Worm (Caenorhabditis elegans) whole organism, L1 larva: Measurements from ENCODE around the gene mel-11.

Experiments
- F16B12.6 ChIP-seq: fragments of 150-350 bp; optimal IDR thresholded peaks from 2 replicates; lab custom pipeline; 2014; ENCODE audit warnings: missing biosample characterization, missing genetic modification characterization
- aha-1 ChIP-seq: fragments of 150-350 bp; optimal IDR thresholded peaks from 2 replicates; lab custom pipeline; 2014; ENCODE audit warnings: missing biosample characterization, missing genetic modification characterization
- ama-1 ChIP-seq: fragments of 150-350 bp; optimal IDR thresholded peaks from 2 replicates; lab custom pipeline; 2014
- blmp-1 ChIP-seq: fragments of 150-350 bp; optimal IDR thresholded peaks from 2 replicates; lab custom pipeline; 2014; ENCODE audit warnings: missing biosample characterization, missing genetic modification characterization
- ceh-63 ChIP-seq: fragments of 200-800 bp; sonication (Bioruptor generic); optimal IDR thresholded peaks from 2 replicates; lab custom pipeline; 2018; ENCODE audit warnings: mild to moderate bottlenecking, missing genetic modification characterization, missing compliant biosample characterization
- ceh-82 ChIP-seq, 3 experiments: fragments of 150-350 bp in 1 of 3; sonication (generic microtip) in 2 of 3; optimal IDR thresholded peaks; 2 replicates each; lab custom pipeline; 2014 to 2017; ENCODE audit warnings: missing biosample characterization in 3 of 3, missing genetic modification characterization in 3 of 3
- dpl-1 ChIP-seq, 3 experiments: fragments of 150-350 bp in 2 of 3; sonication (generic microtip) in 1 of 3; optimal IDR thresholded peaks; 2 replicates each; lab custom pipeline; 2014 to 2017; ENCODE audit warnings: missing biosample characterization in 3 of 3, missing genetic modification characterization in 3 of 3, missing genetic modification reagents in 3 of 3
- dsc-1 ChIP-seq: sonication (generic microtip); optimal IDR thresholded peaks from 2 replicates; lab custom pipeline; 2016; ENCODE audit warnings: mild to moderate bottlenecking, missing genetic modification characterization, missing compliant biosample characterization
- efl-1 ChIP-seq, 4 experiments: fragments of 150-350 bp; optimal IDR thresholded peaks in 3 of 4; peaks in 1 of 4; 1 replicate in 1 of 4; 2 replicates in 3 of 4; lab custom pipeline; 2014; ENCODE audit warnings: missing biosample characterization in 2 of 4, missing genetic modification characterization in 2 of 4, missing genetic modification reagents in 2 of 4
- efl-3 ChIP-seq: fragments of 200-800 bp; sonication (Bioruptor generic); optimal IDR thresholded peaks from 2 replicates; lab custom pipeline; 2018; ENCODE audit warnings: mild to moderate bottlenecking, missing genetic modification characterization, missing compliant biosample characterization
- elt-2 ChIP-seq: sonication (generic microtip); optimal IDR thresholded peaks from 2 replicates; lab custom pipeline; 2016; ENCODE audit warnings: missing genetic modification characterization, mild to moderate bottlenecking, inconsistent platforms, missing compliant biosample characterization, missing genetic modification reagents
- elt-3 ChIP-seq, 6 experiments: fragments of 150-350 bp in 1 of 6; sonication (generic microtip); optimal IDR thresholded peaks; 2 replicates each; lab custom pipeline; 2017 to 2018; ENCODE audit warnings: missing biosample characterization in 6 of 6, missing genetic modification characterization in 6 of 6, inconsistent platforms in 1 of 6
- ets-5 ChIP-seq: fragments of 200-800 bp; sonication (Bioruptor generic); IDR thresholded peaks from 2 replicates; pipeline ENCODE4 v1.3.6; 2022; ENCODE audit warnings: missing genetic modification characterization, missing compliant biosample characterization
- fkh-4 ChIP-seq: sonication (generic microtip); optimal IDR thresholded peaks from 2 replicates; lab custom pipeline; 2016; ENCODE audit warnings: missing compliant biosample characterization, missing genetic modification characterization, borderline replicate concordance
- fkh-8 ChIP-seq: sonication (generic microtip); optimal IDR thresholded peaks from 2 replicates; lab custom pipeline; 2016; ENCODE audit warnings: mild to moderate bottlenecking, missing genetic modification characterization, missing compliant biosample characterization
- grh-1 ChIP-seq: fragments of 200-800 bp; sonication (Bioruptor generic); IDR thresholded peaks from 2 replicates; pipeline ENCODE4 v1.3.6; 2022; ENCODE audit warnings: missing genetic modification reagents, missing genetic modification characterization, missing compliant biosample characterization
- hlh-4 ChIP-seq: sonication (generic microtip); optimal IDR thresholded peaks from 2 replicates; lab custom pipeline; 2016; ENCODE audit warnings: mild to moderate bottlenecking, missing genetic modification characterization, missing compliant biosample characterization
- irx-1 ChIP-seq: sonication (generic microtip); optimal IDR thresholded peaks from 2 replicates; lab custom pipeline; 2016; ENCODE audit warnings: missing genetic modification characterization, missing compliant biosample characterization
- lin-13 ChIP-seq: fragments of 150-350 bp; optimal IDR thresholded peaks from 2 replicates; lab custom pipeline; 2014; ENCODE audit warnings: missing biosample characterization, missing genetic modification reagents, missing genetic modification characterization
- lin-14 ChIP-seq: fragments of 200-800 bp; sonication (Bioruptor generic); optimal IDR thresholded peaks from 2 replicates; lab custom pipeline; 2018; ENCODE audit warnings: mild to moderate bottlenecking, missing genetic modification characterization, moderate library complexity, missing compliant biosample characterization
- lin-15B ChIP-seq: fragments of 150-350 bp; sonication (generic microtip); optimal IDR thresholded peaks from 3 replicates; lab custom pipeline; 2014; ENCODE audit warnings: missing biosample characterization, missing genetic modification characterization
- lin-39 ChIP-seq: fragments of 150-350 bp; optimal IDR thresholded peaks from 2 replicates; lab custom pipeline; 2014; ENCODE audit warnings: missing biosample characterization, missing genetic modification reagents, missing genetic modification characterization
- lir-3 ChIP-seq: sonication (generic microtip); optimal IDR thresholded peaks from 2 replicates; lab custom pipeline; 2016; ENCODE audit warnings: mild to moderate bottlenecking, missing genetic modification characterization, moderate library complexity, missing compliant biosample characterization; ENCODE audit not compliant: poor library complexity
- lsy-2 ChIP-seq, 2 experiments: fragments of 150-350 bp; optimal IDR thresholded peaks; 2 replicates each; lab custom pipeline; 2014; ENCODE audit warnings: missing biosample characterization in 2 of 2, missing genetic modification characterization in 2 of 2
- mep-1 ChIP-seq: fragments of 150-350 bp; optimal IDR thresholded peaks from 2 replicates; lab custom pipeline; 2014; ENCODE audit warnings: missing biosample characterization, missing genetic modification characterization
- nhr-237 ChIP-seq: fragments of 150-350 bp; optimal IDR thresholded peaks from 2 replicates; lab custom pipeline; 2014; ENCODE audit warnings: missing biosample characterization, missing genetic modification characterization
- nhr-28 ChIP-seq: fragments of 150-350 bp; optimal IDR thresholded peaks from 2 replicates; lab custom pipeline; 2014; ENCODE audit warnings: missing biosample characterization, missing genetic modification characterization
- nhr-71 ChIP-seq: sonication (generic microtip); optimal IDR thresholded peaks from 2 replicates; lab custom pipeline; 2016; ENCODE audit warnings: mild to moderate bottlenecking, missing genetic modification characterization, moderate library complexity, missing compliant biosample characterization
- nhr-85 ChIP-seq: sonication (generic microtip); peaks from one replicate; lab custom pipeline; 2016; ENCODE audit warnings: missing genetic modification characterization, inconsistent platforms, missing compliant biosample characterization
- pag-3 ChIP-seq: sonication (generic microtip); optimal IDR thresholded peaks from 2 replicates; lab custom pipeline; 2017; ENCODE audit warnings: missing genetic modification characterization, mild to moderate bottlenecking, missing compliant biosample characterization, antibody characterized with exemption, borderline replicate concordance; ENCODE audit not compliant: insufficient read depth
- unc-62 ChIP-seq: fragments of 150-350 bp; optimal IDR thresholded peaks from 2 replicates; lab custom pipeline; 2014; ENCODE audit warnings: missing biosample characterization, missing genetic modification reagents, missing genetic modification characterization
- unc-86 ChIP-seq: sonication (generic microtip); optimal IDR thresholded peaks from 2 replicates; lab custom pipeline; 2016; ENCODE audit warnings: missing genetic modification characterization, missing compliant biosample characterization
- vab-15 ChIP-seq: sonication (generic microtip); optimal IDR thresholded peaks from 2 replicates; lab custom pipeline; 2017; ENCODE audit warnings: missing genotype, mild to moderate bottlenecking, missing genetic modification characterization, missing compliant biosample characterization
- xbp-1 ChIP-seq: sonication (generic microtip); optimal IDR thresholded peaks from 2 replicates; lab custom pipeline; 2016; ENCODE audit warnings: missing genetic modification characterization, missing compliant biosample characterization
- zag-1 ChIP-seq: fragments of 150-350 bp; optimal IDR thresholded peaks from 2 replicates; lab custom pipeline; 2014; ENCODE audit warnings: missing biosample characterization, missing genetic modification characterization
- ztf-4 ChIP-seq: fragments of 150-350 bp; optimal IDR thresholded peaks from 2 replicates; lab custom pipeline; 2014; ENCODE audit warnings: missing biosample characterization, missing genetic modification characterization

Gene mel-11

DNA sequence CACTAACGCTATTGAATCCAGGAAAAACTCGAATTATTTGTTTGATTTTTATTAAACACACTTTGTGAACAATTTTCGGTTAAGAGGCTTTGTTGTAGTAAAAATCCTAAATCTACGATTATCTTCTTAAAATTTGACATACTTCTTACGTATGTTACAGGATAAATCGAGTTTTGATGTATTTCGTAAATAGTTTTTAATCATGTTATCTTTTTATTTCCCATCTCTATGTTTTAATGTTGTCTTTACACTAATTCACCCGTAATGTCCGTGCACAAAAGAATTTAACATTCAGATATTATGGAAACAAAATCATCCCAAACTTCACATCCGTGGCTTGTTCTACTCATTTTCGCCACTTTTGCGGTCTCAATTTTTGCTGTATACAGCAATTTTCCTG, 34.7 kb upstream of the mel-11 start, which contains the start of gene egli-1:
egli-1 (plus strand) TSS at position 301 of the 400 bp plus-strand sequence.
- no peak for TF ChIP-seq xbp-1 (tag; lab: Kevin White, UChicago)
- no peak for TF ChIP-seq nhr-85 (tag; lab: Kevin White, UChicago)
- no peak for TF ChIP-seq fkh-8 (tag; lab: Kevin White, UChicago)
- TF ChIP-seq aha-1 (tag; lab: Kevin White, UChicago), result no peak
- TF ChIP-seq efl-3 (GFP tag; lab: Kevin White, UChicago), result no peak
- TF ChIP-seq grh-1 (GFP tag; lab: Robert Waterston, UW), result no peak
- no peak for TF ChIP-seq lin-39 (tag; lab: Kevin White, UChicago)
- peak; percentile 18 for TF ChIP-seq dsc-1 (tag; lab: Kevin White, UChicago)

DNA sequence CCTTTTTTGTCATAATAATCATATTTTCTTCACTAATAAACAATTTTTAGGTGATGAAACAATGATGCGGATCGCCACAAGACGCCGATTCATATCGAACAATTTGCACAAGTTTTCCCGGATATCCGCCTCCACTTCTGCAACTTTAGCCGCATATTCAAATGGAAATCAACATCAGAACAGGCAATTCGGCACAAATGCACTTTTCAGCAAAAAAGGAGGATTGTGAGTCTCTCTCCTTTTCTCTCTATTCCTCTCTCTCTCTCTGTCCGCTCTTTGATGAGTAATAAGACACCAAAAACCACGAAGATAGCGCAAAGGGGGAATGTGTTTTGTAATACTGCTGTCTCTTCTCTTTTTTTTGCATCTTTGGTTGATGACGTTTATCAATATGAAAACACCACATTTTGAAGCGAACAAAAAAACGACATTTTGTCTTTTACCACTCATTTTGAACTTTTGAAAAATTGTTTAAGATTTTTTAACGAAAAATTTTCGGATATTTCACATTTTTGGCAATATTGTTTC, 33.4 kb upstream of the mel-11 start, which contains the start of gene eat-3:
eat-3 (plus strand) TSS at position 51 of the 528 bp plus-strand sequence.
- no peak for TF ChIP-seq zag-1 (tag; lab: Kevin White, UChicago)
- TF ChIP-seq ets-5, result no peak
- TF ChIP-seq ama-1 (lab: Kevin White, UChicago), result no peak
- peak; percentile 19 for TF ChIP-seq mep-1 (tag; lab: Kevin White, UChicago)
- TF ChIP-seq lin-14 (GFP tag; lab: Kevin White, UChicago), result peak; percentile 56
- no peak for TF ChIP-seq irx-1
- TF ChIP-seq lir-3 (tag; lab: Kevin White, UChicago), result no peak
- TF ChIP-seq pag-3 (tag; lab: Kevin White, UChicago), result no peak
- no peak for TF ChIP-seq F16B12.6 (tag; lab: Kevin White, UChicago)
- TF ChIP-seq blmp-1, result no peak
- peak; percentile 27 for TF ChIP-seq nhr-71 (tag; lab: Kevin White, UChicago)
- TF ChIP-seq efl-1 (optimal IDR thresholded peaks at IDR 0.05; lab: Kevin White, UChicago), result no peak
- TF ChIP-seq efl-1 (GFP tag; optimal IDR thresholded peaks at IDR 0.05 in 1 of 2; lab: Kevin White, UChicago), result peak in 1 of 2 experiments; percentile 7
- TF ChIP-seq lin-13 (GFP tag; lab: Kevin White, UChicago), result no peak
- TF ChIP-seq hlh-4 (tag; lab: Kevin White, UChicago), result no peak
- peak in 1 of 2 experiments; percentile 40 for TF ChIP-seq lsy-2 (tag; optimal IDR thresholded peaks at IDR 0.05; lab: Kevin White, UChicago)
- TF ChIP-seq ceh-63 (GFP tag; lab: Kevin White, UChicago), result no peak
- TF ChIP-seq unc-86 (tag; lab: Kevin White, UChicago), result no peak
- TF ChIP-seq, all 84 proteins: peak for 5

DNA sequence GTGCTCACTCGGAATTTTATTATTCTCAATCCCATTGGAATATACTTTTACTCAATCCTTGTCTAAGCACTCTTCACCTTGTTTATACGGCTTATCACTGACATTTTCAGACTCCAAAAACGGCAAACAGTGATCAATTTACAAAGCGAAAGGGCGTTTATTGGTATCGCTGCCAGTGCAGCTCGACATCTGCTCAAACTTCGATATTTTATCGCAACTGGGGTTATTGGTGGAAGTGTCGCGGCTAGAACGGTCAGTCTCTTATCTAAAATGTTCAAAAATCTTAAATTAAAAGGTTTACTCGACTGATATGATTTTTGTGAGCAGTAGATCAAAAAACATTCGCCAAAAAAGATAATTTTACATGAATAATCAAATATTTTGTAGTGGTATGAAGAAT, 32.8 kb upstream of the mel-11 start:
- TF ChIP-seq fkh-4, result no peak
- no peak for TF ChIP-seq vab-15 (tag; lab: Kevin White, UChicago)
- peak; percentile 20 for TF ChIP-seq elt-2
- TF ChIP-seq elt-3 (tag; optimal IDR thresholded peaks at IDR 0.05; lab: Kevin White, UChicago), result no peak

- TF ChIP-seq irx-1, result no peak
- no peak for TF ChIP-seq F16B12.6 (tag; lab: Kevin White, UChicago)
- no peak for TF ChIP-seq nhr-237
- TF ChIP-seq blmp-1, result no peak
- TF ChIP-seq lin-15B (tag; lab: Kevin White, UChicago), result no peak
- TF ChIP-seq ceh-82 (tag; optimal IDR thresholded peaks at IDR 0.05; lab: Kevin White, UChicago), result no peak
- no peak for TF ChIP-seq unc-62
- TF ChIP-seq lir-3 (tag; lab: Kevin White, UChicago), result no peak
- no peak for TF ChIP-seq nhr-28 (tag; lab: Kevin White, UChicago)
- TF ChIP-seq ets-5, result no peak
- no peak for TF ChIP-seq ztf-4 (tag; lab: Kevin White, UChicago)
- no peak for TF ChIP-seq mep-1 (tag; lab: Kevin White, UChicago)
- TF ChIP-seq dpl-1 (GFP tag; optimal IDR thresholded peaks at IDR 0.05; lab: Kevin White, UChicago), result no peak
- no peak for TF ChIP-seq lin-13 (GFP tag; lab: Kevin White, UChicago)
- TF ChIP-seq zag-1 (tag; lab: Kevin White, UChicago), result no peak
- TF ChIP-seq, all 84 proteins: peak for 0
These were observed 28.9 kb upstream of the mel-11 start, which contains the start of gene wbp-2 for ce11 chrII:9329474-9329873. TSS of gene wbp-2 (plus strand) at chrII:9329774.
